Worm (Caenorhabditis elegans) whole organism, L2 larva: ENCODE data around the gene W07A12.4.
A peak's percentile ranks its signal among the peaks of the same experiment; 100 is the strongest.

Source experiments
- ZK546.5 ChIP-seq: sonication (generic microtip); optimal IDR thresholded peaks from 2 replicates; lab custom pipeline; 2017; ENCODE audit warnings: missing biosample characterization, missing genetic modification characterization
- alr-1 ChIP-seq: fragments of 150-350 bp; optimal IDR thresholded peaks from 2 replicates; lab custom pipeline; 2014; ENCODE audit warnings: missing biosample characterization, missing genetic modification characterization
- egl-27 ChIP-seq: sonication (generic microtip); optimal IDR thresholded peaks from 3 replicates; lab custom pipeline; 2017; ENCODE audit warnings: missing biosample characterization, missing genetic modification reagents, missing genetic modification characterization
- elt-3 ChIP-seq: sonication (generic microtip); optimal IDR thresholded peaks from 2 replicates; lab custom pipeline; 2017; ENCODE audit warnings: missing biosample characterization, missing genetic modification characterization
- fos-1 ChIP-seq: fragments of 150-350 bp; optimal IDR thresholded peaks from 2 replicates; lab custom pipeline; 2014; ENCODE audit warnings: missing biosample characterization, missing genetic modification characterization
- lin-11 ChIP-seq: fragments of 150-350 bp; sonication (generic microtip); optimal IDR thresholded peaks from 2 replicates; lab custom pipeline; 2014; ENCODE audit warnings: missing biosample characterization, missing genetic modification characterization, inconsistent platforms, mixed read lengths
- lin-13 ChIP-seq: fragments of 150-350 bp; optimal IDR thresholded peaks from 2 replicates; lab custom pipeline; 2014; ENCODE audit warnings: missing biosample characterization, missing genetic modification reagents, missing genetic modification characterization
- lin-39 ChIP-seq: fragments of 150-350 bp; optimal IDR thresholded peaks from 2 replicates; lab custom pipeline; 2014; ENCODE audit warnings: missing biosample characterization, missing genetic modification reagents, missing genetic modification characterization
- lsy-2 ChIP-seq, 2 experiments: fragments of 150-350 bp in 1 of 2; sonication (generic microtip) in 1 of 2; optimal IDR thresholded peaks; 2 replicates each; lab custom pipeline; 2014 to 2017; ENCODE audit warnings: missing biosample characterization in 2 of 2, missing genetic modification characterization in 2 of 2
- mab-5 ChIP-seq: fragments of 150-350 bp; optimal IDR thresholded peaks from 2 replicates; lab custom pipeline; 2014; ENCODE audit warnings: missing biosample characterization, missing genetic modification characterization
- mbf-1 ChIP-seq: sonication (generic microtip); optimal IDR thresholded peaks from 2 replicates; lab custom pipeline; 2017; ENCODE audit warnings: missing biosample characterization, missing genetic modification characterization
- nhr-12 ChIP-seq: fragments of 150-350 bp; optimal IDR thresholded peaks from 2 replicates; lab custom pipeline; 2014; ENCODE audit warnings: missing biosample characterization, missing genetic modification characterization
- nhr-23 ChIP-seq: fragments of 150-350 bp; optimal IDR thresholded peaks from 2 replicates; lab custom pipeline; 2014; ENCODE audit warnings: missing biosample characterization, missing genetic modification reagents, missing genetic modification characterization
- nhr-6 ChIP-seq: fragments of 150-350 bp; optimal IDR thresholded peaks from 2 replicates; lab custom pipeline; 2014; ENCODE audit warnings: missing biosample characterization, missing genetic modification characterization
- peb-1 ChIP-seq: fragments of 150-350 bp; optimal IDR thresholded peaks from 2 replicates; lab custom pipeline; 2014; ENCODE audit warnings: missing biosample characterization, missing genetic modification characterization
- skn-1 ChIP-seq: sonication (generic microtip); optimal IDR thresholded peaks from 2 replicates; lab custom pipeline; 2017; ENCODE audit warnings: missing biosample characterization, missing genetic modification characterization
- sma-9 ChIP-seq, 2 experiments: fragments of 150-350 bp in 1 of 2; sonication (generic microtip) in 1 of 2; optimal IDR thresholded peaks; 2 replicates each; lab custom pipeline; 2014 to 2016; ENCODE audit warnings: missing genetic modification characterization in 2 of 2, mild to moderate bottlenecking in 1 of 2, missing biosample characterization in 1 of 2, missing compliant biosample characterization in 1 of 2, missing genetic modification reagents in 1 of 2, moderate library complexity in 1 of 2
- snpc-4 ChIP-seq: fragments of 150-350 bp; optimal IDR thresholded peaks from 2 replicates; lab custom pipeline; 2014; ENCODE audit warnings: missing biosample characterization, missing genetic modification characterization
- unc-39 ChIP-seq: fragments of 150-350 bp; optimal IDR thresholded peaks from 2 replicates; lab custom pipeline; 2014; ENCODE audit warnings: missing biosample characterization, missing genetic modification characterization
- zag-1 ChIP-seq: fragments of 150-350 bp; optimal IDR thresholded peaks from 2 replicates; lab custom pipeline; 2014; ENCODE audit warnings: missing biosample characterization, missing genetic modification characterization
- ztf-1 ChIP-seq: fragments of 200-800 bp; sonication (Bioruptor generic); conservative IDR thresholded peaks from 2 replicates; pipeline ENCODE4 v1.3.6; 2022; ENCODE audit warnings: missing genetic modification characterization, missing compliant biosample characterization
- ztf-11 ChIP-seq: sonication (generic microtip); optimal IDR thresholded peaks from 2 replicates; lab custom pipeline; 2017; ENCODE audit warnings: missing biosample characterization, missing genetic modification characterization
- ztf-4 ChIP-seq: fragments of 150-350 bp; optimal IDR thresholded peaks from 2 replicates; lab custom pipeline; 2014; ENCODE audit warnings: missing biosample characterization, missing genetic modification characterization

W07A12.4 gene

ce11 chrII:9194195-9194594 is 48.1 kb downstream of the W07A12.4 start, which contains the start of gene twk-4:
Gene twk-4 (minus strand): TSS chrII:9194295.
- TF ChIP-seq nhr-23 (no peak), skn-1 (tag; lab: Kevin White, UChicago) (no peak), lin-13 (GFP tag; lab: Kevin White, UChicago) (no peak), snpc-4 (no peak), lin-11 (tag; lab: Kevin White, UChicago) (no peak), zag-1 (tag; lab: Kevin White, UChicago) (no peak), peb-1 (tag; lab: Kevin White, UChicago) (no peak), ztf-11 (tag; lab: Kevin White, UChicago) (no peak), lin-39 (tag; lab: Kevin White, UChicago) (no peak), lsy-2 (tag; optimal IDR thresholded peaks at IDR 0.05; lab: Kevin White, UChicago) (no peak), ZK546.5 (tag; lab: Kevin White, UChicago) (no peak), elt-3 (tag; lab: Kevin White, UChicago) (no peak), nhr-12 (tag; lab: Kevin White, UChicago) (no peak), ztf-4 (tag; lab: Kevin White, UChicago) (no peak), fos-1 (no peak), mab-5 (no peak)
- TF ChIP-seq, all 48 proteins: peak for 0

ce11 chrII:9196325-9196724 is 50.3 kb downstream of the W07A12.4 start:
- TF ChIP-seq sma-9 (GFP tag; optimal IDR thresholded peaks at IDR 0.05; lab: Kevin White, UChicago) (peak; percentile 27), sma-9 (tag; optimal IDR thresholded peaks at IDR 0.05; lab: Kevin White, UChicago) (no peak), ztf-1 (GFP tag; lab: Robert Waterston, UW) (no peak), fos-1 (peak; percentile 79), ztf-11 (tag; lab: Kevin White, UChicago) (no peak), skn-1 (tag; lab: Kevin White, UChicago) (peak; percentile 8), peb-1 (tag; lab: Kevin White, UChicago) (no peak)

ce11 chrII:9197212-9197611 is 51.2 kb downstream of the W07A12.4 start, which contains the start of gene let-23:
Gene let-23 (plus strand): TSS chrII:9197512.
- no peak for TF ChIP-seq lsy-2 (tag; optimal IDR thresholded peaks at IDR 0.05; lab: Kevin White, UChicago)
- TF ChIP-seq alr-1 (tag; lab: Kevin White, UChicago), result no peak
- TF ChIP-seq unc-39 (tag; lab: Kevin White, UChicago), result no peak
- no peak for TF ChIP-seq egl-27 (tag; lab: Kevin White, UChicago)
- TF ChIP-seq fos-1, result no peak
- TF ChIP-seq nhr-6, result no peak
- no peak for TF ChIP-seq mbf-1
